Worm (Caenorhabditis elegans): ENCODE measurements around the gene F59A1.18.

ce11 chrV:17664367-17664766, 22.4 kb downstream of the F59A1.18 start:
- 0 out of 2 replicates have a peak, but pooled peaks have one; percentile 39 for TF ChIP-seq Y48G9A.11 (GFP tag; IDR thresholded peaks at IDR 0.05)
- TF ChIP-seq dpl-1 (GFP tag; optimal IDR thresholded peaks at IDR 0.05), result no peak
- no peak for TF ChIP-seq fos-1 (tag; optimal IDR thresholded peaks at IDR 0.05)
- no peak for TF ChIP-seq dmd-9 (GFP tag; IDR thresholded peaks at IDR 0.05)
- TF ChIP-seq ctbp-1 (GFP tag; IDR thresholded peaks at IDR 0.05), result no peak
- no peak for TF ChIP-seq nhr-11 (tag; optimal IDR thresholded peaks at IDR 0.05)

Data from whole organism, L4 larva.